Worm (Caenorhabditis elegans): ENCODE measurements around the gene math-16.

ce11 chrII:1905104-1905503 is 26.5 kb upstream of the math-16 start, which contains the start of gene math-22:
- TF ChIP-seq nhr-80 (tag; optimal IDR thresholded peaks at IDR 0.05) (peak; percentile 3), Y53G8AR.9 (GFP tag; conservative IDR thresholded peaks at IDR 0.05) (no peak)
